Worm (Caenorhabditis elegans): ENCODE results near the gene tmed-12.
"Not testable (repeated sequence)": the region's sequence is repeated elsewhere in the genome, so short reads cannot be mapped to it uniquely, and the experiment has no call there.

Gene tmed-12

DNA sequence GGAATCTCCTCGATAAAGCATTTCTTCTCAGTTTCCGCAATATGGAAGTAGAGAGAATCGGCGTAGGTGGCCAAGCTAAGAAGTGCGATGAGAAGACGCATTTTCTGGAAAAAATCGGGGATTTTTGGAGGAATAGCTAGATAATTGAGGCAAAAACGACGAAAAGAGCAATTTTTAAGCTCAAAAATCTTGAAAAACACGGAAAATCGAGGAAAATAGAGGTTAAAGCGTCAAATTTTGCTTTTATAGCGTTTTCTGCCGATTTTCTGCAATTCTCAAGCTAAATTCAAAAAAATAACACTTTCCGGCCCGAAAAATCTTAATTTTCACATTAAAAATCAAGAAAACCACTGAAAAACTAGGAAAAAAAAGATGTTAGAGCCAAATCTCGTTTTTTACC, at the start of gene tmed-12:
Gene tmed-12 (minus strand): TSS at position 101 of the 400 bp plus-strand sequence.
- TF ChIP-seq nhr-80 (tag; optimal IDR thresholded peaks at IDR 0.05); ets-4 (GFP tag; optimal IDR thresholded peaks at IDR 0.05); rcor-1 (GFP tag; IDR thresholded peaks at IDR 0.05): not testable (repeated sequence)

DNA sequence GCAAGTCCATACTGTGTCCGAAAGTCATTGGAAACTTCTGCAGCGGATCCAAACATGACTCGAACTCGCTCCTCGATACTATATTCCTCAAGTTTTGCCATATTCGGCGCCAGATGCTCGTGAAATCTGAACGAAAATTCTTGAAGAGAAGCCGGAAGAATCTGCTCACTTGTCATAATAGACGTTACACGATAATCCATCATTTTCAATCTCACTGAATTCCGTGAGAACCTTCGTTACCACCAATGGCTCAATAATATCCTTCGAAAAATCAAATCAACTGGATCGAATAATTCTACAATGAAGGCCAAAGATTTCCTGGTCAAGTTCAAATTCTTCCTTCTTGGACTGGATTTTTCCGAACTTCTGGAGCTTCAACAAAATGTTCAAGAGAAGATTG, 48.2 kb upstream of the tmed-12 start, which contains the start of gene Y73B3B.1:
Gene Y73B3B.1 (minus strand): TSS at position 101 of the 400 bp plus-strand sequence.
- not testable (repeated sequence) for TF ChIP-seq mcd-1 (GFP tag; IDR thresholded peaks at IDR 0.05); unc-130 (GFP tag; optimal IDR thresholded peaks at IDR 0.05); snpc-3.4 (tag; optimal IDR thresholded peaks at IDR 0.05)

DNA sequence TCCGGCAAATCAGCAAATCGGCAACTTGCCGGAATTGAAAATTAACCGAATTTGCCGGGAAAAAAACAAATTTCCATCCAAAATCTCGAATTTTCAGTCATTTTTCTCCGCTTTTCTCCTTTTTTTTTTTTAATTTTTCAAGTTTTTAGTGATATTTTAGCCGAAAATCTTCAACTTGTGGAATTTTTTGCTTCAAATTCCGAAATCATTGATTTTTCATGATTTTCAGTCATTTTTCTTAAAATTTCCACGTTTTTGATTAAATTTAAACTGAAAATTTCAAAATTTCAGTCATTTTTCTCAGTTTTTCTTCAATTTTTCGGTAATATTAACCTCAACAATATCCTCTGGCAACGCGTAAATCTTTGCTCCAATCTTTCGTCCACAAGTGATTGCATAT, 46.8 kb upstream of the tmed-12 start, which contains the start of gene Y73B3B.3:
Gene Y73B3B.3 (plus strand): TSS at position 301 of the 400 bp plus-strand sequence.
- TF ChIP-seq ceh-27 (GFP tag; optimal IDR thresholded peaks at IDR 0.05); F37B4.10 (GFP tag; IDR thresholded peaks at IDR 0.05); K12H6.12 (tag; optimal IDR thresholded peaks at IDR 0.05): not testable (repeated sequence)

DNA sequence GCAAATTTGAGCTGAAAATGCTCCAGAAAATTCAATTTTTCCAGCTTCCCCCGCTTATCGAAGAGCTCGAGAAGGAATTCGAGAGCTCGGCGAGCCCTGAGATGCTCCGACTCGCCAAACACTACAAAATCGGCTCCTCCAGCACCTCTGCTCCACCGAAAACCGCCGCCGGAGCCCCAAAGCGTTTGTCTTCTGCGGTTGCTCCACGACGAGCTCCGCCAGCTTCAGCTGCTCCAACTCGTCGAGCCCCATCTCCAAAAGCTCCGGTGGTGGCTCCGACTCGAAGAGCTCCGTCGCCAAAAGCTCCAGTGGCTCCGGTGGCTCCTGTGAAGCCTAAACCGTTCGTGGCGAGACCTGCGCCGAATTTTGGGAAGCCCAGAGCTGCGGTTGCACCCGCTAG, 33.5 kb upstream of the tmed-12 start:
- no peak for TF ChIP-seq B0261.1 (tag; optimal IDR thresholded peaks at IDR 0.05)
- no peak for TF ChIP-seq K11D2.4 (GFP tag; IDR thresholded peaks at IDR 0.05)
- no peak for TF ChIP-seq lir-1 (GFP tag; conservative IDR thresholded peaks at IDR 0.05)
- TF ChIP-seq nfyb-1 (GFP tag; IDR thresholded peaks at IDR 0.05): 0 out of 2 replicates have a peak, but pooled peaks have one; percentile 22
- TF ChIP-seq egrh-3 (GFP tag; IDR thresholded peaks at IDR 0.05): peak; percentile 90
- 0 out of 2 replicates have a peak, but pooled peaks have one; percentile 64 for TF ChIP-seq bed-1 (GFP tag; IDR thresholded peaks at IDR 0.05)
- peak; percentile 76 for TF ChIP-seq zfh-2 (GFP tag; conservative IDR thresholded peaks at IDR 0.05)
- TF ChIP-seq ceh-27 (GFP tag; optimal IDR thresholded peaks at IDR 0.05): no peak

DNA sequence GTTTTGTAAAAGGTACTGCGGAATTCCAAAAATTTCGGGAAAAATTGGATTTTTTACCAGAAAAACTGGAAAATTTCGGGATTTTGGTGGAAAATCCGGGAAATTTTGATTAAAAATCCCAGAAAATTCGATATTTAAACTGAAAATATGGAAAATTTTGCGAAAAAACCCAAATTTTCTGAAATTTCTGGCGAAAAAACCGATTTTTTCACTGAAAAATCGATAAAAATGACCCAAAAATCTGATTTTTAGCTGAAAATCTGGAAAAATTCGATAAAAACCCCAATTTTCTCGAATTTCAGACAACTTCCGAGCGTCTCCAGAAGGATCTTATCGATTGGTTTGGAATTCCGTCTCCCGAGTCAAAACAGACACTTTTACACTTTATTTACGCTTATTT, 29.6 kb upstream of the tmed-12 start, which contains the start of gene T08D2.8:
Gene T08D2.8 (plus strand): TSS at position 301 of the 400 bp plus-strand sequence.
- no peak for TF ChIP-seq Y56A3A.18 (GFP tag; IDR thresholded peaks at IDR 0.05)
- no peak for TF ChIP-seq F55B11.4 (tag; optimal IDR thresholded peaks at IDR 0.05; ENCODE audit: borderline replicate concordance, insufficient read depth)
- no peak for TF ChIP-seq F57C9.4 (tag; optimal IDR thresholded peaks at IDR 0.05)

DNA sequence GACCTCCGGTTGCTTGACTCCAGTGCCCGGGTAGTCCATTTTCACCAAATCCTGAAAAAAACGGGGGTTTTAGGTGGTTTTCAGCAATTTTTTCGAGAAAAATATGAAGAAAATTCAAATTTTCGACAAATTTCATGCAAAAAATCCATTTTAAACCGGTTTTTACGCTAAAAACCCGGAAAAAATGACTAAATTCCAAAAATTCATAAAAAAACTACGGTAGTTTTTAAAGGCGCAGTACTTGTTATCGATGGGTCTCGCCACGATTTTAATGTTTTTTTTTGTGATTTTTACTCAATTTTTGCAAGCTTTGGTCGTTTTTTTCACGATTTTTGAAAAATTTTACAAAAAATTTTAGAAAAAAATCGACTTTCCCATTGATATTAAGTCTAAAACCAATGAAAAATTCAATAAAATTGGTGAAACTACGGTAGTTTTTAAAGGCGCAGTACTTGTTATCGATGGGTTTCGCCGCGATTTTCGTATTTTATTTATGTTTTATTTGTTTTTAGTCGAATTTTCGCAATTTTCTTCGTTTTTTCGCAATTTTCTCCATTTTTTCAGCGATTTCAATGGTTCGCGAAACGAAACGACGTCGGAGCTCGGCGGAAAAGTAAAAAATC, 19.3 kb upstream of the tmed-12 start, which contains the start of the genes T08D2.6 and chkr-1:
Gene T08D2.6 (minus strand): TSS at position 51 of the 623 bp plus-strand sequence.
Gene chkr-1 (plus strand): TSS at position 573 of the 623 bp plus-strand sequence.
- TF ChIP-seq D2030.7 (GFP tag; IDR thresholded peaks at IDR 0.05) (peak; percentile 80), F33H1.4 (GFP tag; IDR thresholded peaks at IDR 0.05) (peak; percentile 93), lsl-1 (GFP tag; optimal IDR thresholded peaks at IDR 0.05) (peak; percentile 66), madf-6 (GFP tag; IDR thresholded peaks at IDR 0.05) (peak; percentile 82), hmg-1.2 (GFP tag; IDR thresholded peaks at IDR 0.05) (0 out of 2 replicates have a peak, but pooled peaks have one; percentile 12), xnd-1 (tag; optimal IDR thresholded peaks at IDR 0.05) (peak; percentile 79), madf-8 (GFP tag; conservative IDR thresholded peaks at IDR 0.05) (peak; percentile 47), ceh-91 (GFP tag; IDR thresholded peaks at IDR 0.05) (peak; percentile 58; the same call in 1 of the 2 replicates)
